Worm (Caenorhabditis elegans) whole organism, late embryonic: ENCODE data around the gene F23F12.12.

Experiments
- C08G9.2 ChIP-seq: sonication (generic microtip); optimal IDR thresholded peaks from 2 replicates; lab custom pipeline; 2016; ENCODE audit warnings: mild to moderate bottlenecking, missing genetic modification characterization, moderate library complexity, missing compliant biosample characterization
- F13H6.1 ChIP-seq: sonication (generic microtip); optimal IDR thresholded peaks from 2 replicates; lab custom pipeline; 2016; ENCODE audit warnings: missing genetic modification characterization, missing compliant biosample characterization
- K02D7.2 ChIP-seq: sonication (generic microtip); optimal IDR thresholded peaks from 2 replicates; lab custom pipeline; 2017; ENCODE audit warnings: mild to moderate bottlenecking, missing genetic modification characterization, missing compliant biosample characterization
- Y22D7AL.16 ChIP-seq: sonication (generic microtip); optimal IDR thresholded peaks from 2 replicates; lab custom pipeline; 2016; ENCODE audit warnings: missing genetic modification characterization, missing compliant biosample characterization
- ama-1 ChIP-seq: fragments of 150-350 bp; optimal IDR thresholded peaks from 2 replicates; lab custom pipeline; 2014
- ceh-14 ChIP-seq: sonication (generic microtip); optimal IDR thresholded peaks from 2 replicates; lab custom pipeline; 2016; ENCODE audit warnings: missing genotype, missing genetic modification characterization, missing compliant biosample characterization
- ceh-18 ChIP-seq: sonication (generic microtip); optimal IDR thresholded peaks from 2 replicates; lab custom pipeline; 2016; ENCODE audit warnings: missing genetic modification characterization, missing compliant biosample characterization
- ceh-2 ChIP-seq: sonication (generic microtip); optimal IDR thresholded peaks from 2 replicates; lab custom pipeline; 2016; ENCODE audit warnings: missing genotype, missing genetic modification characterization, missing compliant biosample characterization
- ceh-30 ChIP-seq: fragments of 150-350 bp; optimal IDR thresholded peaks from 2 replicates; lab custom pipeline; 2014; ENCODE audit warnings: missing biosample characterization, missing genetic modification characterization
- ceh-31 ChIP-seq: sonication (generic microtip); optimal IDR thresholded peaks from 2 replicates; lab custom pipeline; 2016; ENCODE audit warnings: missing genetic modification characterization, missing compliant biosample characterization
- ceh-34 ChIP-seq: sonication (generic microtip); optimal IDR thresholded peaks from 2 replicates; lab custom pipeline; 2016; ENCODE audit warnings: mild to moderate bottlenecking, missing genetic modification characterization, missing compliant biosample characterization
- che-1 ChIP-seq: sonication (generic microtip); optimal IDR thresholded peaks from 2 replicates; lab custom pipeline; 2016; ENCODE audit warnings: mild to moderate bottlenecking, missing genetic modification characterization, missing compliant biosample characterization
- dmd-4 ChIP-seq: sonication (generic microtip); optimal IDR thresholded peaks from 2 replicates; lab custom pipeline; 2016; ENCODE audit warnings: borderline replicate concordance, missing genetic modification characterization, missing compliant biosample characterization
- dve-1 ChIP-seq: sonication (generic microtip); optimal IDR thresholded peaks from 2 replicates; lab custom pipeline; 2017; ENCODE audit warnings: antibody characterized with exemption, mild to moderate bottlenecking, missing genetic modification characterization, missing compliant biosample characterization
- elt-2 ChIP-seq: sonication (generic microtip); optimal IDR thresholded peaks from 2 replicates; lab custom pipeline; 2016; ENCODE audit warnings: missing genetic modification reagents, missing genetic modification characterization, missing compliant biosample characterization
- elt-4 ChIP-seq: sonication (generic microtip); optimal IDR thresholded peaks from 2 replicates; lab custom pipeline; 2016; ENCODE audit warnings: missing genetic modification characterization, missing compliant biosample characterization
- ets-4 ChIP-seq: sonication (generic microtip); optimal IDR thresholded peaks from 2 replicates; lab custom pipeline; 2016; ENCODE audit warnings: missing genetic modification characterization, missing compliant biosample characterization
- eyg-1 ChIP-seq: sonication (generic microtip); optimal IDR thresholded peaks from 2 replicates; lab custom pipeline; 2016; ENCODE audit warnings: missing genotype, missing genetic modification characterization, missing compliant biosample characterization
- fax-1 ChIP-seq: sonication (generic microtip); optimal IDR thresholded peaks from 2 replicates; lab custom pipeline; 2016; ENCODE audit warnings: missing genotype, missing genetic modification characterization, missing compliant biosample characterization
- gmeb-2 ChIP-seq: sonication (generic microtip); optimal IDR thresholded peaks from 2 replicates; lab custom pipeline; 2016; ENCODE audit warnings: missing genetic modification characterization, inconsistent platforms, missing compliant biosample characterization
- hlh-30 ChIP-seq: sonication (generic microtip); optimal IDR thresholded peaks from 2 replicates; lab custom pipeline; 2017; ENCODE audit warnings: antibody characterized with exemption, missing genetic modification characterization, missing compliant biosample characterization; ENCODE audit not compliant: insufficient read depth
- hlh-8 ChIP-seq: sonication (generic microtip); optimal IDR thresholded peaks from 2 replicates; lab custom pipeline; 2016; ENCODE audit warnings: missing genotype, missing genetic modification characterization, missing compliant biosample characterization
- lim-6 ChIP-seq: sonication (generic microtip); optimal IDR thresholded peaks from 2 replicates; lab custom pipeline; 2016; ENCODE audit warnings: missing genetic modification characterization, missing compliant biosample characterization
- lin-11 ChIP-seq: fragments of 200-800 bp; sonication (Bioruptor generic); optimal IDR thresholded peaks from 2 replicates; lab custom pipeline; 2018; ENCODE audit warnings: mild to moderate bottlenecking, missing genetic modification characterization, missing compliant biosample characterization
- madf-2 ChIP-seq: sonication (generic microtip); optimal IDR thresholded peaks from 2 replicates; lab custom pipeline; 2017; ENCODE audit warnings: missing genetic modification characterization, missing compliant biosample characterization
- nfya-1 ChIP-seq: sonication (generic microtip); optimal IDR thresholded peaks from 2 replicates; lab custom pipeline; 2017; ENCODE audit warnings: missing genetic modification characterization, mild to moderate bottlenecking, missing compliant biosample characterization, antibody characterized with exemption, moderate library complexity
- nhr-11 ChIP-seq: fragments of 150-350 bp; optimal IDR thresholded peaks from 2 replicates; lab custom pipeline; 2014; ENCODE audit warnings: missing biosample characterization, missing genetic modification characterization
- nhr-232 ChIP-seq: sonication (generic microtip); optimal IDR thresholded peaks from 2 replicates; lab custom pipeline; 2016; ENCODE audit warnings: missing genetic modification characterization, missing compliant biosample characterization
- npax-4 ChIP-seq: sonication (generic microtip); optimal IDR thresholded peaks from 2 replicates; lab custom pipeline; 2016; ENCODE audit warnings: missing genetic modification characterization, missing compliant biosample characterization
- pat-9 ChIP-seq: fragments of 200-800 bp; sonication (Bioruptor generic); optimal IDR thresholded peaks from 2 replicates; lab custom pipeline; 2018; ENCODE audit warnings: mild to moderate bottlenecking, missing genetic modification characterization, moderate library complexity, missing compliant biosample characterization
- pax-1 ChIP-seq: fragments of 150-350 bp; optimal IDR thresholded peaks from 2 replicates; lab custom pipeline; 2014; ENCODE audit warnings: missing biosample characterization, missing genetic modification characterization
- pha-4 ChIP-seq: fragments of 150-350 bp; optimal IDR thresholded peaks from 2 replicates; lab custom pipeline; 2018; ENCODE audit warnings: missing biosample characterization, missing genetic modification reagents, missing genetic modification characterization
- pqm-1 ChIP-seq: sonication (generic microtip); optimal IDR thresholded peaks from 2 replicates; lab custom pipeline; 2016; ENCODE audit warnings: missing genetic modification characterization, missing compliant biosample characterization
- pros-1 ChIP-seq: fragments of 150-350 bp; optimal IDR thresholded peaks from 2 replicates; lab custom pipeline; 2014; ENCODE audit warnings: missing biosample characterization, missing genetic modification reagents, missing genetic modification characterization
- ref-2 ChIP-seq: sonication (generic microtip); optimal IDR thresholded peaks from 2 replicates; lab custom pipeline; 2016; ENCODE audit warnings: missing genetic modification characterization, missing compliant biosample characterization
- rnt-1 ChIP-seq: sonication (generic microtip); optimal IDR thresholded peaks from 2 replicates; lab custom pipeline; 2016; ENCODE audit warnings: missing genetic modification characterization, missing compliant biosample characterization
- sdc-2 ChIP-seq: sonication (generic microtip); optimal IDR thresholded peaks from 2 replicates; lab custom pipeline; 2016; ENCODE audit warnings: missing genotype, missing genetic modification characterization, missing compliant biosample characterization
- sox-2 ChIP-seq: fragments of 200-800 bp; sonication (Bioruptor generic); IDR thresholded peaks from 2 replicates; pipeline ENCODE4 v1.3.6; 2022; ENCODE audit warnings: missing genetic modification reagents, missing genetic modification characterization, missing compliant biosample characterization
- syd-9 ChIP-seq: sonication (generic microtip); optimal IDR thresholded peaks from 2 replicates; lab custom pipeline; 2016; ENCODE audit warnings: mild to moderate bottlenecking, missing genetic modification characterization, moderate library complexity, missing compliant biosample characterization
- unc-3 ChIP-seq, 2 experiments: fragments of 200-800 bp in 1 of 2; sonication (Bioruptor generic) in 1 of 2; sonication (generic microtip) in 1 of 2; conservative IDR thresholded peaks in 1 of 2; optimal IDR thresholded peaks in 1 of 2; 2 replicates each; pipeline versions ENCODE4 v1.3.6 to Lab custom; 2016 to 2022; ENCODE audit warnings: missing compliant biosample characterization in 2 of 2, missing genetic modification characterization in 2 of 2, missing genetic modification reagents in 1 of 2
- unc-42 ChIP-seq: sonication (generic microtip); optimal IDR thresholded peaks from 2 replicates; lab custom pipeline; 2016; ENCODE audit warnings: missing genotype, missing genetic modification characterization, missing compliant biosample characterization
- unc-55 ChIP-seq: sonication (generic microtip); optimal IDR thresholded peaks from 2 replicates; lab custom pipeline; 2017; ENCODE audit warnings: missing biosample characterization, missing genetic modification reagents, missing genetic modification characterization
- zip-5 ChIP-seq: sonication (generic microtip); optimal IDR thresholded peaks from 2 replicates; lab custom pipeline; 2016; ENCODE audit warnings: missing genetic modification characterization, missing compliant biosample characterization

F23F12.12 gene

DNA sequence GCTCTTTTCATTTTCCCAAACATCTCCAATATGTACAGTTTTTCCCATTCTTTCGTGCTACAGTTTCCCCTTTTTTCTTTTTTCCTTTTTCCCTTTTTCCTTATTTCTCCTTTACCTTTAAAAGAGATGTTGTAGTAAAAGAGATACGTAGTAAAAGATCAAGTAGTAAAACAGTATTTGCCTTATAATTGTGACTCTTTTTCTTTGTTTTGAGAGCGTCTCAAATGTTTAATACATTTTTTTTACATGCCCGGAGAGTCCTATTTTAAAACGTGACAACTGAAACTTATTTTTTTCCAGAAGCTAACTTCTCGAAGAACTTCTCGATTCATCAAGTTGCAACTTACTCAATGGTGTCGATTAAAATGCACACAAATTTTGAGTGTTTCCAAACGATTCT, at the start of gene F23F12.12:
Gene F23F12.12, plus strand, starts transcription at position 301 of the 400 bp plus-strand sequence.
- no peak for TF ChIP-seq che-1 (tag; lab: Kevin White, UChicago)
- TF ChIP-seq rnt-1 (tag; lab: Kevin White, UChicago) = no peak

- no peak for TF ChIP-seq eyg-1 (tag; lab: Kevin White, UChicago)
- TF ChIP-seq npax-4 = no peak
- TF ChIP-seq syd-9 = no peak
- TF ChIP-seq ceh-2 = no peak
- no peak for TF ChIP-seq ref-2 (tag; lab: Kevin White, UChicago)
- TF ChIP-seq pat-9 (tag; lab: Kevin White, UChicago) = no peak
- TF ChIP-seq ceh-30 = no peak
- TF ChIP-seq sox-2 = no peak
- no peak for TF ChIP-seq lin-11 (tag; lab: Kevin White, UChicago)
- no peak for TF ChIP-seq K02D7.2
- TF ChIP-seq ceh-18 (tag; lab: Kevin White, UChicago) = no peak
- no peak for TF ChIP-seq nfya-1 (tag; lab: Kevin White, UChicago)
- TF ChIP-seq gmeb-2 (tag; lab: Kevin White, UChicago) = no peak
- TF ChIP-seq fax-1 (tag; lab: Kevin White, UChicago) = no peak
- TF ChIP-seq lim-6 = no peak
- no peak for TF ChIP-seq elt-4
Observed at ce11 chrIII:6459820-6460219, 48.1 kb upstream of the F23F12.12 start, which contains the start of gene algn-1. algn-1 (plus strand) TSS chrIII:6460120.

DNA sequence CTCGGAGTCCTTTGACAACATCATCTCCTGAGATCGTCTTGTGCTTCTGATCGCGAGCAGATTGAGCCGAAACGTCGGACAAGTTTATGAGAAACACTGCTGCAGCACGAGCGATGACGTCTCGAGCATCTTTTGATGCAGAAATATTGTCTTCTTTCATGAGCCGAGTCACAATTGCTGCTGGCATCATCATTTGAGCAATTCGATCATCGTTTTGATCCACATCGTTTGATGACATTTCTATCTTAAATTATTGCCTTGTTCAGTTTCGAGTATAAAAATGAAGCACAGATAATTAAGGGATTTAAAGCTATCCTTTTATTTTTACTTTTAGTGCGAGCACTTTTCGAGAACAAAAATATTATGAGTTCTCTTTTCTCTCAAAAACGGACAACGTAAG, 45.3 kb upstream of the F23F12.12 start, which contains the start of gene T26A5.8:
Gene T26A5.8, minus strand, starts transcription at position 247 of the 400 bp plus-strand sequence.
- no peak for TF ChIP-seq unc-3 (GFP tag; conservative IDR thresholded peaks at IDR 0.05; lab: Robert Waterston, UW)
- TF ChIP-seq unc-3 (tag; optimal IDR thresholded peaks at IDR 0.05; lab: Kevin White, UChicago) = no peak
- TF ChIP-seq dmd-4 (tag; lab: Kevin White, UChicago) = no peak
- TF ChIP-seq ceh-14 = no peak
- no peak for TF ChIP-seq unc-42 (tag; lab: Kevin White, UChicago)
- TF ChIP-seq lim-6 = no peak
- no peak for TF ChIP-seq npax-4
- TF ChIP-seq nhr-11 (tag; lab: Kevin White, UChicago) = no peak
- TF ChIP-seq ceh-18 (tag; lab: Kevin White, UChicago) = no peak
- TF ChIP-seq nhr-232 (tag; lab: Kevin White, UChicago) = no peak
- TF ChIP-seq lin-11 (tag; lab: Kevin White, UChicago) = no peak
- no peak for TF ChIP-seq hlh-30 (tag; lab: Kevin White, UChicago)
- no peak for TF ChIP-seq ama-1 (lab: Kevin White, UChicago)
- TF ChIP-seq fax-1 (tag; lab: Kevin White, UChicago) = no peak
- no peak for TF ChIP-seq zip-5 (tag; lab: Kevin White, UChicago)
- TF ChIP-seq ets-4 (tag; lab: Kevin White, UChicago) = no peak
- no peak for TF ChIP-seq elt-4

ce11 chrIII:6463679-6464078, 44.3 kb upstream of the F23F12.12 start, which contains the start of gene dlc-1:
dlc-1 (minus strand) TSS chrIII:6463779.
- TF ChIP-seq lim-6 = no peak
- no peak for TF ChIP-seq npax-4
- no peak for TF ChIP-seq pha-4 (tag; lab: Kevin White, UChicago)
- TF ChIP-seq pqm-1 = no peak

- peak; percentile 71 for TF ChIP-seq pros-1 (tag; lab: Kevin White, UChicago)
- TF ChIP-seq Y22D7AL.16 = peak; percentile 34
- no peak for TF ChIP-seq lim-6
- peak; percentile 32 for TF ChIP-seq eyg-1 (tag; lab: Kevin White, UChicago)
- peak; percentile 15 for TF ChIP-seq pat-9 (tag; lab: Kevin White, UChicago)
- peak; percentile 98 for TF ChIP-seq elt-2 (tag; lab: Kevin White, UChicago)
- peak; percentile 39 for TF ChIP-seq ceh-34 (tag; lab: Kevin White, UChicago)
- TF ChIP-seq hlh-8 = peak; percentile 15
- peak; percentile 18 for TF ChIP-seq C08G9.2 (tag; lab: Kevin White, UChicago)
- peak; percentile 5 for TF ChIP-seq F13H6.1 (tag; lab: Kevin White, UChicago)
- peak; percentile 31 for TF ChIP-seq rnt-1 (tag; lab: Kevin White, UChicago)
- peak; percentile 41; the same call in 1 of the 2 replicates for TF ChIP-seq unc-3 (GFP tag; conservative IDR thresholded peaks at IDR 0.05; lab: Robert Waterston, UW)
- no peak for TF ChIP-seq unc-3 (tag; optimal IDR thresholded peaks at IDR 0.05; lab: Kevin White, UChicago)
- peak; percentile 90 for TF ChIP-seq nfya-1 (tag; lab: Kevin White, UChicago)
- TF ChIP-seq dve-1 (tag; lab: Kevin White, UChicago) = peak; percentile 14
- peak; percentile 5 for TF ChIP-seq pqm-1
- TF ChIP-seq ceh-14 = peak; percentile 24
- no peak for TF ChIP-seq gmeb-2 (tag; lab: Kevin White, UChicago)
- peak; percentile 28 for TF ChIP-seq ref-2 (tag; lab: Kevin White, UChicago)
- peak; percentile 28 for TF ChIP-seq unc-55 (GFP tag; lab: Kevin White, UChicago)
- TF ChIP-seq ets-4 (tag; lab: Kevin White, UChicago) = peak; percentile 78
- no peak for TF ChIP-seq madf-2 (tag; lab: Kevin White, UChicago)
- TF ChIP-seq ceh-31 (tag; lab: Kevin White, UChicago) = peak; percentile 75
- TF ChIP-seq sdc-2 (tag; lab: Kevin White, UChicago) = peak; percentile 5
- peak; percentile 68 for TF ChIP-seq hlh-30 (tag; lab: Kevin White, UChicago)
- TF ChIP-seq pax-1 (tag; lab: Kevin White, UChicago) = no peak
Observed at ce11 chrIII:6464113-6464571, 43.8 kb upstream of the F23F12.12 start.
